Worm (Caenorhabditis elegans): Measurements from ENCODE around the gene gst-29.

- no peak for TF ChIP-seq hnd-1 (tag; optimal IDR thresholded peaks at IDR 0.05)
- no peak for TF ChIP-seq aly-1 (tag; optimal IDR thresholded peaks at IDR 0.05)
- no peak for TF ChIP-seq sea-1 (GFP tag; conservative IDR thresholded peaks at IDR 0.05)
- no peak for TF ChIP-seq tbx-11 (GFP tag; IDR thresholded peaks at IDR 0.05)
- TF ChIP-seq hmbx-1 (tag; optimal IDR thresholded peaks at IDR 0.05) = no peak
- TF ChIP-seq flt-1 (GFP tag; IDR thresholded peaks at IDR 0.05) = no peak
- no peak for TF ChIP-seq F13C5.2 (tag; optimal IDR thresholded peaks at IDR 0.05)
Measured at ce11 chrII:15178494-15178893, 8.8 kb upstream of the gst-29 start, which contains the start of gene gst-32.
